Fruit fly (Drosophila melanogaster): ENCODE measurements around the gene CG14570.

DNA sequence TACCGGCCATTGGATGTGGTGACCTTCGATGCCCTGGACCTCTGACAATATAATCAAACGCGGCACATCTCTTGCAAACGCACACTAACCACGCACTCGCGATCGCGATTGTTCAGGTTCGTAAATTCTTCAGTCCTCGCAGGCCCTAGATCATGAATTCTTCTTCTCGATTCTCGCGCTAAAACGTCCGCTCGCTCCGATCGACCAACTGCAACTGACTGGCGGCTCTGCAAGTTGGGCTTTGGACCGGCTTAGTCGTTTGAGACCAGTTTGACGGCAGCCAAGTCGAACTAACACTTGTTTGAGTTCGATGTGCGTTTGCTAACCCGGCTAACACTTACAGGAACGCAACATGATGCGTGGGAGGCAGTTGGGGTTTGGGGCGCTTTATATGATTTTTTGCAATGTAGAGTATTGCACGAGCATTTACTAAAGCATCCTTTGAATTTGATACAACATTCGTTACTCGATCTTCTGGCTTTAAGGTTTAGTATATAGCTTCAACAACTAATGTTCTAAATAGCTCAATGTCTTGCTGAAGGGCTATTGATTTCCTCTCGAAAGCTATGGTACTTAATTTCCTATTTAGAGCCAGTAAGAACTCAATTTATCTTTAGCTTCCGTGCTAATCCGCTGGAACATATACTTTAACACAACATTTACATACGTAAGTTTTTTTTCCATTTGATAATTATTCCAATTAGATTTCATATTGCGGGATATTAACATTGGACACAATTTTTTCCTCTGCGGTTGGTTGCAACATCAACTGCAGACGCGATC, 23.9 kb downstream of the CG14570 start, which contains the start of gene CG32447:
- TF ChIP-seq Vsx2 (GFP tag; optimal IDR thresholded peaks at IDR 0.05; ENCODE audit: partially characterized antibody) (peak; percentile 46), usp (GFP tag; optimal IDR thresholded peaks at IDR 0.05) (no peak), rgr (GFP tag; optimal IDR thresholded peaks at IDR 0.05) (no peak), dsf (GFP tag; optimal IDR thresholded peaks at IDR 0.05; ENCODE audit: borderline replicate concordance) (no peak), lola (GFP tag; optimal IDR thresholded peaks at IDR 0.05) (no peak), sage (GFP tag; optimal IDR thresholded peaks at IDR 0.05) (no peak), brk (GFP tag; optimal IDR thresholded peaks at IDR 0.05) (no peak)
